Fruit fly (Drosophila melanogaster) whole organism, embryonic: ENCODE data around the gene tank.
A peak's percentile ranks its signal among the peaks of the same experiment; 100 is the strongest.

Source experiments
- Ada2b ChIP-seq: fragments of 200-800 bp; sonication (Bioruptor generic); IDR thresholded peaks from 2 replicates; pipeline ENCODE4 v1.3.6; 2022; ENCODE audit warnings: missing biosample characterization, missing genetic modification characterization
- Antp ChIP-seq: fragments of 200-800 bp; sonication (Bioruptor generic); optimal IDR thresholded peaks from 3 replicates; lab custom pipeline; 2016; ENCODE audit warnings: missing biosample characterization, missing genetic modification characterization
- Awh ChIP-seq: fragments of 200-800 bp; sonication (Bioruptor generic); IDR thresholded peaks from 2 replicates; pipeline ENCODE4, ENCODE4 v1.3.6; 2022; ENCODE audit warnings: missing biosample characterization, missing genetic modification characterization
- CG10267 ChIP-seq: fragments of 200-800 bp; sonication (Bioruptor generic); optimal IDR thresholded peaks from 2 replicates; lab custom pipeline; 2018; ENCODE audit warnings: missing biosample characterization, mild to moderate bottlenecking, missing genetic modification characterization, moderate library complexity
- CG10565 ChIP-seq: fragments of 200-800 bp; sonication (Bioruptor generic); optimal IDR thresholded peaks from 3 replicates; lab custom pipeline; 2016; ENCODE audit warnings: missing biosample characterization, mild to moderate bottlenecking, missing genetic modification characterization
- CG10959 ChIP-seq: fragments of 200-800 bp; sonication (Bioruptor generic); IDR thresholded peaks from 2 replicates; pipeline ENCODE4 v1.3.6; 2022; ENCODE audit warnings: missing biosample characterization, missing genetic modification characterization
- CG11093 ChIP-seq: fragments of 200-800 bp; sonication (Bioruptor generic); IDR thresholded peaks from 3 replicates; pipeline ENCODE4 v1.3.6; 2022; ENCODE audit warnings: missing biosample characterization, missing genetic modification characterization
- CG13296 ChIP-seq: fragments of 200-800 bp; sonication (Bioruptor generic); optimal IDR thresholded peaks from 3 replicates; lab custom pipeline; 2018; ENCODE audit warnings: missing biosample characterization, mild to moderate bottlenecking, missing genetic modification characterization
- CG14965 ChIP-seq: fragments of 200-800 bp; sonication (Bioruptor generic); optimal IDR thresholded peaks from 2 replicates; lab custom pipeline; 2016; ENCODE audit warnings: missing biosample characterization, missing genetic modification characterization, borderline replicate concordance
- CG15479 ChIP-seq: fragments of 200-800 bp; sonication (Bioruptor generic); optimal IDR thresholded peaks from 3 replicates; lab custom pipeline; 2019; ENCODE audit warnings: missing biosample characterization, mild to moderate bottlenecking, missing genetic modification characterization, moderate library complexity
- CG15601 ChIP-seq: fragments of 200-800 bp; sonication (Bioruptor generic); optimal IDR thresholded peaks from 3 replicates; lab custom pipeline; 2019; ENCODE audit warnings: missing biosample characterization, mild to moderate bottlenecking, missing genetic modification characterization, moderate library complexity
- CG1602 ChIP-seq: fragments of 200-800 bp; sonication (Bioruptor generic); optimal IDR thresholded peaks from 3 replicates; lab custom pipeline; 2016; ENCODE audit warnings: missing biosample characterization, missing genetic modification characterization
- CG2129 ChIP-seq: fragments of 200-800 bp; sonication (Bioruptor generic); IDR thresholded peaks from 2 replicates; pipeline ENCODE4 v1.3.6; 2022; ENCODE audit warnings: missing biosample characterization, missing genetic modification characterization; ENCODE audit not compliant: partially characterized antibody
- CG30020 ChIP-seq: fragments of 200-800 bp; optimal IDR thresholded peaks from 2 replicates; lab custom pipeline; 2019; ENCODE audit warnings: missing biosample characterization, mild to moderate bottlenecking, missing genetic modification characterization, moderate library complexity
- CG32532 ChIP-seq: fragments of 200-800 bp; sonication (Bioruptor generic); IDR thresholded peaks from 2 replicates; pipeline ENCODE4 v1.3.6; 2022; ENCODE audit warnings: missing biosample characterization, missing genetic modification characterization
- CG4707 ChIP-seq: fragments of 200-800 bp; sonication (Bioruptor generic); optimal IDR thresholded peaks from 2 replicates; lab custom pipeline; 2018; ENCODE audit warnings: missing biosample characterization, mild to moderate bottlenecking, missing genetic modification characterization, moderate library complexity
- CG4730 ChIP-seq: fragments of 200-800 bp; sonication (Bioruptor generic); IDR thresholded peaks from 2 replicates; pipeline ENCODE4 v1.3.6; 2022; ENCODE audit warnings: missing biosample characterization, missing genetic modification characterization
- CG5245 ChIP-seq: fragments of 200-800 bp; sonication (Bioruptor generic); optimal IDR thresholded peaks from 3 replicates; lab custom pipeline; 2016; ENCODE audit warnings: missing biosample characterization, missing genetic modification characterization
- CG5953 ChIP-seq: fragments of 200-800 bp; sonication (Bioruptor generic); IDR thresholded peaks from 2 replicates; pipeline ENCODE4 v1.3.6; 2022; ENCODE audit warnings: missing biosample characterization, missing genetic modification characterization
- CG6854 ChIP-seq: fragments of 200-800 bp; sonication (Bioruptor generic); optimal IDR thresholded peaks from 3 replicates; lab custom pipeline; 2017; ENCODE audit warnings: missing biosample characterization, mild to moderate bottlenecking, missing genetic modification characterization
- CG9817 ChIP-seq: fragments of 200-800 bp; sonication (Bioruptor generic); optimal IDR thresholded peaks from 2 replicates; lab custom pipeline; 2018; ENCODE audit warnings: missing biosample characterization, mild to moderate bottlenecking, missing genetic modification characterization, moderate library complexity
- CG9876 ChIP-seq: fragments of 200-800 bp; sonication (Bioruptor generic); optimal IDR thresholded peaks from 2 replicates; lab custom pipeline; 2016; ENCODE audit warnings: missing biosample characterization, missing genetic modification characterization
- CTCF ChIP-seq: fragments of 200-800 bp; sonication (Bioruptor generic); optimal IDR thresholded peaks from 2 replicates; lab custom pipeline; 2017; ENCODE audit warnings: missing biosample characterization, mild to moderate bottlenecking, missing genetic modification characterization, moderate library complexity
- Dip2 ChIP-seq: fragments of 200-800 bp; sonication (Bioruptor generic); IDR thresholded peaks from 2 replicates; pipeline ENCODE4 v1.3.6; 2022; ENCODE audit warnings: missing biosample characterization, missing genetic modification characterization
- Doc2 ChIP-seq: fragments of 200-800 bp; sonication (Bioruptor generic); IDR thresholded peaks from 2 replicates; pipeline ENCODE4 v1.3.6; 2022; ENCODE audit warnings: missing biosample characterization, missing genetic modification characterization
- E2f2 ChIP-seq: fragments of 200-800 bp; sonication (Bioruptor generic); IDR thresholded peaks from 2 replicates; pipeline ENCODE4 v1.3.6; 2022; ENCODE audit warnings: missing biosample characterization, missing genetic modification characterization
- ERR ChIP-seq: fragments of 200-800 bp; sonication (Bioruptor generic); optimal IDR thresholded peaks from 2 replicates; lab custom pipeline; 2016; ENCODE audit warnings: missing biosample characterization, missing genetic modification characterization
- H2.0 ChIP-seq: fragments of 200-800 bp; sonication (Bioruptor generic); IDR thresholded peaks from 2 replicates; pipeline ENCODE4 v1.3.6; 2022; ENCODE audit warnings: missing biosample characterization, missing genetic modification characterization
- Hr51 ChIP-seq, 2 experiments: fragments of 200-800 bp; sonication (Bioruptor generic); optimal IDR thresholded peaks; 2 replicates in 1 of 2; 3 replicates in 1 of 2; lab custom pipeline; 2016 to 2018; ENCODE audit warnings: missing biosample characterization in 2 of 2, missing genetic modification characterization in 2 of 2, mild to moderate bottlenecking in 1 of 2, moderate library complexity in 1 of 2
- Oli ChIP-seq: fragments of 200-800 bp; sonication (Bioruptor generic); optimal IDR thresholded peaks from 2 replicates; lab custom pipeline; 2018; ENCODE audit warnings: missing biosample characterization, mild to moderate bottlenecking, missing genetic modification characterization, moderate library complexity
- Ptx1 ChIP-seq: fragments of 200-800 bp; sonication (Bioruptor generic); IDR thresholded peaks from 2 replicates; pipeline ENCODE4 v1.3.6; 2022; ENCODE audit warnings: missing biosample characterization, missing genetic modification characterization
- Ravus ChIP-seq: fragments of 200-800 bp; sonication (Bioruptor generic); IDR thresholded peaks from 2 replicates; pipeline ENCODE4 v1.3.6; 2022; ENCODE audit warnings: missing biosample characterization, missing genetic modification characterization
- Trl ChIP-seq, 3 experiments: fragments of >200 bp in 2 of 3; fragments of 200-800 bp in 1 of 3; sonication (Bioruptor generic) in 1 of 3; optimal IDR thresholded peaks; 2 replicates in 1 of 3; 3 replicates in 2 of 3; lab custom pipeline; 2016 to 2017; ENCODE audit warnings: missing biosample characterization in 1 of 3, missing genetic modification characterization in 1 of 3
- ab ChIP-seq: fragments of 200-800 bp; sonication (Bioruptor generic); optimal IDR thresholded peaks from 2 replicates; lab custom pipeline; 2016; ENCODE audit warnings: missing biosample characterization, missing genetic modification characterization
- dimm ChIP-seq: fragments of 200-800 bp; sonication (Bioruptor generic); IDR thresholded peaks from 2 replicates; pipeline ENCODE4 v1.3.6; 2022; ENCODE audit warnings: missing biosample characterization, missing genetic modification characterization
- dmrt11E ChIP-seq: fragments of 200-800 bp; sonication (Bioruptor generic); optimal IDR thresholded peaks from 3 replicates; lab custom pipeline; 2018; ENCODE audit warnings: missing biosample characterization, mild to moderate bottlenecking, missing genetic modification characterization, moderate library complexity
- dpn ChIP-seq, 2 experiments: fragments of 200-800 bp; sonication (Bioruptor generic); optimal IDR thresholded peaks; 3 replicates each; lab custom pipeline; 2016; ENCODE audit warnings: missing biosample characterization in 2 of 2, missing genetic modification characterization in 2 of 2
- gem ChIP-seq: fragments of 200-800 bp; sonication (Bioruptor generic); optimal IDR thresholded peaks from 2 replicates; lab custom pipeline; 2019; ENCODE audit warnings: missing biosample characterization, mild to moderate bottlenecking, missing genetic modification characterization, moderate library complexity
- hth ChIP-seq: fragments of >200 bp; optimal IDR thresholded peaks from 2 replicates; lab custom pipeline; 2017; ENCODE audit warnings: inconsistent platforms
- inv ChIP-seq: fragments of 200-800 bp; sonication (Bioruptor generic); IDR thresholded peaks from 2 replicates; pipeline ENCODE4 v1.3.6; 2022; ENCODE audit warnings: missing biosample characterization, missing genetic modification characterization; ENCODE audit not compliant: partially characterized antibody
- lov ChIP-seq, 2 experiments: fragments of 200-800 bp in 1 of 2; fragments of >200 bp in 1 of 2; sonication (Bioruptor generic) in 1 of 2; IDR thresholded peaks in 1 of 2; optimal IDR thresholded peaks in 1 of 2; 2 replicates in 1 of 2; 3 replicates in 1 of 2; pipeline versions ENCODE4 v1.3.6 to Lab custom; 2017 to 2022; ENCODE audit warnings: missing biosample characterization in 1 of 2, missing genetic modification characterization in 1 of 2
- nom ChIP-seq: fragments of 200-800 bp; sonication (Bioruptor generic); optimal IDR thresholded peaks from 2 replicates; lab custom pipeline; 2017; ENCODE audit warnings: missing biosample characterization, missing genetic modification characterization, mild to moderate bottlenecking, moderate library complexity, missing genetic modification reagents
- otp ChIP-seq: fragments of 200-800 bp; sonication (Bioruptor generic); IDR thresholded peaks from 3 replicates; pipeline ENCODE4, ENCODE4 v1.3.6; 2022; ENCODE audit warnings: missing biosample characterization, missing genetic modification characterization
- ro ChIP-seq: fragments of 200-800 bp; sonication (Bioruptor generic); IDR thresholded peaks from 2 replicates; pipeline ENCODE4 v1.3.6; 2022; ENCODE audit warnings: missing biosample characterization, missing genetic modification characterization
- run ChIP-seq: fragments of 200-800 bp; sonication (Bioruptor generic); optimal IDR thresholded peaks from 3 replicates; lab custom pipeline; 2018; ENCODE audit warnings: missing biosample characterization, mild to moderate bottlenecking, missing genetic modification characterization
- sens-2 ChIP-seq: fragments of 200-800 bp; sonication (Bioruptor generic); IDR thresholded peaks from 2 replicates; pipeline ENCODE4 v1.3.6; 2022; ENCODE audit warnings: missing biosample characterization, missing genetic modification characterization
- tgo ChIP-seq: fragments of 200-800 bp; sonication (Bioruptor generic); IDR thresholded peaks from 3 replicates; pipeline ENCODE4 v1.3.6; 2022; ENCODE audit warnings: missing biosample characterization, missing genetic modification characterization
- tio ChIP-seq: fragments of 200-800 bp; sonication (Bioruptor generic); optimal IDR thresholded peaks from 2 replicates; lab custom pipeline; 2017; ENCODE audit warnings: missing biosample characterization, missing genetic modification characterization, inconsistent platforms
- usp ChIP-seq: fragments of >200 bp; optimal IDR thresholded peaks from 2 replicates; lab custom pipeline; 2017; ENCODE audit warnings: missing biosample characterization, missing genetic modification characterization

The tank gene

dm6 chr2L:4820448-4821318 is 17.1 kb downstream of the tank start (continued):
- TF ChIP-seq CG4707 (no peak), CG14965 (GFP tag; lab: Kevin White, UChicago) (no peak), CG13296 (GFP tag; lab: Kevin White, UChicago) (no peak), CG2129 (GFP tag; lab: Robert Waterston, UW) (no peak), gem (peak; percentile 63), run (tag; lab: Kevin White, UChicago) (peak; percentile 28), Antp (GFP tag; lab: Kevin White, UChicago) (no peak), CG9876 (GFP tag; lab: Kevin White, UChicago) (no peak), usp (no peak), CG30020 (tag; lab: Kevin White, UChicago) (peak; percentile 31), CG4730 (GFP tag; lab: Robert Waterston, UW) (no peak), tgo (GFP tag; lab: Robert Waterston, UW) (peak; percentile 38), Doc2 (GFP tag; lab: Robert Waterston, UW) (no peak), CTCF (GFP tag; lab: Kevin White, UChicago) (no peak), CG10959 (GFP tag; lab: Robert Waterston, UW) (no peak), CG10267 (tag; lab: Kevin White, UChicago) (peak; percentile 67), Ptx1 (peak; percentile 43), Dip2 (GFP tag; lab: Robert Waterston, UW) (no peak), CG32532 (GFP tag; lab: Robert Waterston, UW) (no peak), E2f2 (peak; percentile 53), CG15479 (GFP tag; lab: Kevin White, UChicago) (peak; percentile 2), Trl (optimal IDR thresholded peaks at IDR 0.05; lab: Kevin White, UChicago) (peak; percentile 57 to 63), Trl (GFP tag; optimal IDR thresholded peaks at IDR 0.05; lab: Kevin White, UChicago) (no peak), tio (GFP tag; lab: Kevin White, UChicago) (peak; percentile 69), inv (GFP tag; lab: Robert Waterston, UW) (no peak), H2.0 (no peak), CG9817 (tag; lab: Kevin White, UChicago) (peak; percentile 12), otp (GFP tag; lab: Robert Waterston, UW) (no peak), CG10565 (no peak), CG5953 (GFP tag; lab: Robert Waterston, UW) (0 out of 2 replicates have a peak, but pooled peaks have one; percentile 3), dmrt11E (tag; lab: Kevin White, UChicago) (peak; percentile 59), Awh (no peak), nom (GFP tag; lab: Kevin White, UChicago) (peak; percentile 5), ro (no peak; the same call in 1 of the 2 replicates), CG5245 (GFP tag; lab: Kevin White, UChicago) (no peak), CG15601 (no peak), ERR (no peak), CG1602 (GFP tag; lab: Kevin White, UChicago) (peak; percentile 58), CG11093 (GFP tag; lab: Robert Waterston, UW) (peak; percentile 10; the same call in 1 of the 3 replicates), ab (GFP tag; lab: Kevin White, UChicago) (no peak), Ada2b (GFP tag; lab: Robert Waterston, UW) (peak; percentile 48), Hr51 (GFP tag; optimal IDR thresholded peaks at IDR 0.05; lab: Kevin White, UChicago) (peak in 1 of 2 experiments; percentile 60), Oli (tag; lab: Kevin White, UChicago) (peak; percentile 57), CG6854 (GFP tag; lab: Kevin White, UChicago) (no peak), hth (lab: Kevin White, UChicago) (no peak), dimm (GFP tag; lab: Robert Waterston, UW) (no peak), sens-2 (GFP tag; lab: Robert Waterston, UW) (no peak), dpn (GFP tag; optimal IDR thresholded peaks at IDR 0.05; lab: Kevin White, UChicago) (peak in 1 of 2 experiments; percentile 40), lov (optimal IDR thresholded peaks at IDR 0.05; lab: Kevin White, UChicago) (no peak), lov (GFP tag; IDR thresholded peaks at IDR 0.05; lab: Robert Waterston, UW) (0 out of 3 replicates have a peak, but pooled peaks have one; percentile 19), Ravus (no peak)
